Worm (Caenorhabditis elegans) whole organism, L1 larva: ENCODE results near the gene mcm-6.

ENCODE experiments used
- C16A3.4 ChIP-seq: fragments of 150-350 bp; optimal IDR thresholded peaks from 2 replicates; lab custom pipeline; 2014; ENCODE audit warnings: missing biosample characterization, missing genetic modification characterization
- F16B12.6 ChIP-seq: fragments of 150-350 bp; optimal IDR thresholded peaks from 2 replicates; lab custom pipeline; 2014; ENCODE audit warnings: missing biosample characterization, missing genetic modification characterization
- aly-2 ChIP-seq: fragments of 150-350 bp; optimal IDR thresholded peaks from 2 replicates; lab custom pipeline; 2014; ENCODE audit warnings: missing biosample characterization, missing genetic modification characterization
- blmp-1 ChIP-seq: fragments of 150-350 bp; optimal IDR thresholded peaks from 2 replicates; lab custom pipeline; 2014; ENCODE audit warnings: missing biosample characterization, missing genetic modification characterization
- ceh-63 ChIP-seq: fragments of 200-800 bp; sonication (Bioruptor generic); optimal IDR thresholded peaks from 2 replicates; lab custom pipeline; 2018; ENCODE audit warnings: mild to moderate bottlenecking, missing genetic modification characterization, missing compliant biosample characterization
- ceh-82 ChIP-seq, 3 experiments: fragments of 150-350 bp in 1 of 3; sonication (generic microtip) in 2 of 3; optimal IDR thresholded peaks; 2 replicates each; lab custom pipeline; 2014 to 2017; ENCODE audit warnings: missing biosample characterization in 3 of 3, missing genetic modification characterization in 3 of 3
- ceh-88 ChIP-seq: fragments of 200-800 bp; sonication (Bioruptor generic); IDR thresholded peaks from 2 replicates; pipeline ENCODE4 v1.3.6; 2022; ENCODE audit warnings: missing genetic modification characterization, missing compliant biosample characterization
- ces-1 ChIP-seq: fragments of 150-350 bp; optimal IDR thresholded peaks from 2 replicates; lab custom pipeline; 2014; ENCODE audit warnings: missing biosample characterization, missing genetic modification reagents, missing genetic modification characterization
- dpl-1 ChIP-seq, 3 experiments: fragments of 150-350 bp in 2 of 3; sonication (generic microtip) in 1 of 3; optimal IDR thresholded peaks; 2 replicates each; lab custom pipeline; 2014 to 2017; ENCODE audit warnings: missing biosample characterization in 3 of 3, missing genetic modification characterization in 3 of 3, missing genetic modification reagents in 3 of 3
- dsc-1 ChIP-seq: sonication (generic microtip); optimal IDR thresholded peaks from 2 replicates; lab custom pipeline; 2016; ENCODE audit warnings: mild to moderate bottlenecking, missing genetic modification characterization, missing compliant biosample characterization
- efl-1 ChIP-seq, 4 experiments: fragments of 150-350 bp; optimal IDR thresholded peaks in 3 of 4; peaks in 1 of 4; 1 replicate in 1 of 4; 2 replicates in 3 of 4; lab custom pipeline; 2014; ENCODE audit warnings: missing biosample characterization in 2 of 4, missing genetic modification characterization in 2 of 4, missing genetic modification reagents in 2 of 4
- elt-2 ChIP-seq: sonication (generic microtip); optimal IDR thresholded peaks from 2 replicates; lab custom pipeline; 2016; ENCODE audit warnings: missing genetic modification characterization, mild to moderate bottlenecking, inconsistent platforms, missing compliant biosample characterization, missing genetic modification reagents
- elt-3 ChIP-seq, 6 experiments: fragments of 150-350 bp in 1 of 6; sonication (generic microtip); optimal IDR thresholded peaks; 2 replicates each; lab custom pipeline; 2017 to 2018; ENCODE audit warnings: missing biosample characterization in 6 of 6, missing genetic modification characterization in 6 of 6, inconsistent platforms in 1 of 6
- fkh-10 ChIP-seq: sonication (generic microtip); optimal IDR thresholded peaks from 2 replicates; lab custom pipeline; 2017; ENCODE audit warnings: missing biosample characterization, missing genetic modification reagents, missing genetic modification characterization
- hlh-17 ChIP-seq: fragments of 200-800 bp; sonication (Bioruptor generic); optimal IDR thresholded peaks from 2 replicates; lab custom pipeline; 2018; ENCODE audit warnings: missing genetic modification characterization, mild to moderate bottlenecking, missing compliant biosample characterization, moderate library complexity, borderline replicate concordance
- irx-1 ChIP-seq: sonication (generic microtip); optimal IDR thresholded peaks from 2 replicates; lab custom pipeline; 2016; ENCODE audit warnings: missing genetic modification characterization, missing compliant biosample characterization
- lin-35 ChIP-seq, 2 experiments: fragments of 150-350 bp; optimal IDR thresholded peaks; 2 replicates each; lab custom pipeline; 2014; ENCODE audit warnings: missing biosample characterization in 2 of 2, missing genetic modification characterization in 2 of 2, missing genetic modification reagents in 2 of 2
- lin-39 ChIP-seq: fragments of 150-350 bp; optimal IDR thresholded peaks from 2 replicates; lab custom pipeline; 2014; ENCODE audit warnings: missing biosample characterization, missing genetic modification reagents, missing genetic modification characterization
- lir-3 ChIP-seq: sonication (generic microtip); optimal IDR thresholded peaks from 2 replicates; lab custom pipeline; 2016; ENCODE audit warnings: mild to moderate bottlenecking, missing genetic modification characterization, moderate library complexity, missing compliant biosample characterization; ENCODE audit not compliant: poor library complexity
- lsy-2 ChIP-seq, 2 experiments: fragments of 150-350 bp; optimal IDR thresholded peaks; 2 replicates each; lab custom pipeline; 2014; ENCODE audit warnings: missing biosample characterization in 2 of 2, missing genetic modification characterization in 2 of 2
- mep-1 ChIP-seq: fragments of 150-350 bp; optimal IDR thresholded peaks from 2 replicates; lab custom pipeline; 2014; ENCODE audit warnings: missing biosample characterization, missing genetic modification characterization
- nhr-12 ChIP-seq: sonication (generic microtip); optimal IDR thresholded peaks from 2 replicates; lab custom pipeline; 2017; ENCODE audit warnings: missing biosample characterization, missing genetic modification characterization
- nhr-19 ChIP-seq: fragments of 200-800 bp; sonication (Bioruptor generic); conservative IDR thresholded peaks from 2 replicates; pipeline ENCODE4 v1.3.6; 2022; ENCODE audit warnings: missing genetic modification characterization, missing compliant biosample characterization
- nhr-237 ChIP-seq: fragments of 150-350 bp; optimal IDR thresholded peaks from 2 replicates; lab custom pipeline; 2014; ENCODE audit warnings: missing biosample characterization, missing genetic modification characterization
- nhr-28 ChIP-seq: fragments of 150-350 bp; optimal IDR thresholded peaks from 2 replicates; lab custom pipeline; 2014; ENCODE audit warnings: missing biosample characterization, missing genetic modification characterization
- nhr-71 ChIP-seq: sonication (generic microtip); optimal IDR thresholded peaks from 2 replicates; lab custom pipeline; 2016; ENCODE audit warnings: mild to moderate bottlenecking, missing genetic modification characterization, moderate library complexity, missing compliant biosample characterization
- nhr-84 ChIP-seq: sonication (generic microtip); optimal IDR thresholded peaks from 2 replicates; lab custom pipeline; 2017; ENCODE audit warnings: missing biosample characterization, missing genetic modification characterization
- nhr-85 ChIP-seq: sonication (generic microtip); peaks from one replicate; lab custom pipeline; 2016; ENCODE audit warnings: missing genetic modification characterization, inconsistent platforms, missing compliant biosample characterization
- rnt-1 ChIP-seq: sonication (generic microtip); optimal IDR thresholded peaks from 2 replicates; lab custom pipeline; 2016; ENCODE audit warnings: mild to moderate bottlenecking, missing genetic modification characterization, moderate library complexity, missing compliant biosample characterization
- sox-4 ChIP-seq: sonication (generic microtip); optimal IDR thresholded peaks from 2 replicates; lab custom pipeline; 2016; ENCODE audit warnings: missing genetic modification characterization, missing compliant biosample characterization
- sptf-1 ChIP-seq: fragments of 150-350 bp; optimal IDR thresholded peaks from 2 replicates; lab custom pipeline; 2014; ENCODE audit warnings: missing biosample characterization, missing genetic modification characterization
- tbx-2 ChIP-seq: sonication (generic microtip); optimal IDR thresholded peaks from 2 replicates; lab custom pipeline; 2016; ENCODE audit warnings: missing genetic modification characterization, missing compliant biosample characterization
- unc-62 ChIP-seq: fragments of 150-350 bp; optimal IDR thresholded peaks from 2 replicates; lab custom pipeline; 2014; ENCODE audit warnings: missing biosample characterization, missing genetic modification reagents, missing genetic modification characterization

mcm-6 gene

ce11 chrIII:9767095-9767494 is 27.1 kb upstream of the mcm-6 start:
- TF ChIP-seq nhr-85 (tag; lab: Kevin White, UChicago) = peak; percentile 51
- TF ChIP-seq elt-3 (tag; optimal IDR thresholded peaks at IDR 0.05; lab: Kevin White, UChicago) = no peak
- TF ChIP-seq efl-1 (optimal IDR thresholded peaks at IDR 0.05; lab: Kevin White, UChicago) = no peak
- TF ChIP-seq efl-1 (GFP tag; optimal IDR thresholded peaks at IDR 0.05 in 1 of 2; lab: Kevin White, UChicago) = peak in 1 of 2 experiments; percentile 30
- TF ChIP-seq, all 84 proteins: peak for 2

ce11 chrIII:9768023-9768422 is 26.1 kb upstream of the mcm-6 start:
- TF ChIP-seq lin-39 (tag; lab: Kevin White, UChicago) (no peak), efl-1 (optimal IDR thresholded peaks at IDR 0.05; lab: Kevin White, UChicago) (no peak), efl-1 (GFP tag; optimal IDR thresholded peaks at IDR 0.05 in 1 of 2; lab: Kevin White, UChicago) (peak in 1 of 2 experiments; percentile 73)
- TF ChIP-seq, all 84 proteins: peak for 1

ce11 chrIII:9770590-9770989 is 23.6 kb upstream of the mcm-6 start:
- TF ChIP-seq unc-62 (no peak), aly-2 (no peak)

- TF ChIP-seq efl-1 (optimal IDR thresholded peaks at IDR 0.05; lab: Kevin White, UChicago) (no peak), efl-1 (GFP tag; optimal IDR thresholded peaks at IDR 0.05 in 1 of 2; lab: Kevin White, UChicago) (peak in 1 of 2 experiments; percentile 90), nhr-84 (no peak)
Measured at ce11 chrIII:9772394-9772793, 21.8 kb upstream of the mcm-6 start.

- TF ChIP-seq mep-1 (tag; lab: Kevin White, UChicago) = no peak
- no peak for TF ChIP-seq fkh-10 (GFP tag; lab: Kevin White, UChicago)
- TF ChIP-seq elt-2 = no peak
- no peak for TF ChIP-seq sptf-1 (tag; lab: Kevin White, UChicago)
- no peak for TF ChIP-seq aly-2
- TF ChIP-seq dsc-1 (tag; lab: Kevin White, UChicago) = no peak
- no peak for TF ChIP-seq ceh-82 (tag; optimal IDR thresholded peaks at IDR 0.05; lab: Kevin White, UChicago)
- no peak for TF ChIP-seq ces-1 (GFP tag; lab: Kevin White, UChicago)
- no peak for TF ChIP-seq blmp-1 (tag; lab: Kevin White, UChicago)
- TF ChIP-seq rnt-1 (tag; lab: Kevin White, UChicago) = peak; percentile 9
- no peak for TF ChIP-seq ceh-63 (GFP tag; lab: Kevin White, UChicago)
- no peak for TF ChIP-seq nhr-237 (tag; lab: Kevin White, UChicago)
- no peak for TF ChIP-seq nhr-84
- TF ChIP-seq nhr-12 (tag; lab: Kevin White, UChicago) = no peak
- no peak for TF ChIP-seq nhr-19 (GFP tag; lab: Robert Waterston, UW)
- peak in 1 of 2 experiments; percentile 27 for TF ChIP-seq lsy-2 (tag; optimal IDR thresholded peaks at IDR 0.05; lab: Kevin White, UChicago)
- TF ChIP-seq sox-4 (tag; lab: Kevin White, UChicago) = no peak
- peak; percentile 59 to 90 for TF ChIP-seq lin-35 (GFP tag; optimal IDR thresholded peaks at IDR 0.05; lab: Kevin White, UChicago)
- no peak for TF ChIP-seq tbx-2 (tag; lab: Kevin White, UChicago)
- no peak for TF ChIP-seq C16A3.4 (tag; lab: Kevin White, UChicago)
- TF ChIP-seq ceh-88 = no peak
- peak in 1 of 2 experiments; percentile 81 for TF ChIP-seq efl-1 (optimal IDR thresholded peaks at IDR 0.05; lab: Kevin White, UChicago)
- TF ChIP-seq efl-1 (GFP tag; optimal IDR thresholded peaks at IDR 0.05 in 1 of 2; lab: Kevin White, UChicago) = peak; percentile 73 to 98
- TF ChIP-seq F16B12.6 (tag; lab: Kevin White, UChicago) = no peak
- no peak for TF ChIP-seq unc-62
- peak; percentile 53 to 78 (median 66) for TF ChIP-seq dpl-1 (GFP tag; optimal IDR thresholded peaks at IDR 0.05; lab: Kevin White, UChicago)
- TF ChIP-seq nhr-71 (tag; lab: Kevin White, UChicago) = peak; percentile 10
- no peak for TF ChIP-seq hlh-17 (GFP tag; lab: Kevin White, UChicago)
- no peak for TF ChIP-seq nhr-28 (tag; lab: Kevin White, UChicago)
- no peak for TF ChIP-seq irx-1
- TF ChIP-seq lir-3 (tag; lab: Kevin White, UChicago) = peak; percentile 5
Measured at ce11 chrIII:9775916-9776315, 18.3 kb upstream of the mcm-6 start.
